Worm (Caenorhabditis elegans) whole organism, L1 larva: ENCODE results near the gene C47A4.1.

Experiments used
- C16A3.4 ChIP-seq: fragments of 150-350 bp; optimal IDR thresholded peaks from 2 replicates; lab custom pipeline; 2014; ENCODE audit warnings: missing biosample characterization, missing genetic modification characterization
- ceh-63 ChIP-seq: fragments of 200-800 bp; sonication (Bioruptor generic); optimal IDR thresholded peaks from 2 replicates; lab custom pipeline; 2018; ENCODE audit warnings: mild to moderate bottlenecking, missing genetic modification characterization, missing compliant biosample characterization
- ceh-90 ChIP-seq: sonication (generic microtip); optimal IDR thresholded peaks from 2 replicates; lab custom pipeline; 2016; ENCODE audit warnings: missing genetic modification characterization, missing compliant biosample characterization
- fkh-10 ChIP-seq: sonication (generic microtip); optimal IDR thresholded peaks from 2 replicates; lab custom pipeline; 2017; ENCODE audit warnings: missing biosample characterization, missing genetic modification reagents, missing genetic modification characterization
- hlh-4 ChIP-seq: sonication (generic microtip); optimal IDR thresholded peaks from 2 replicates; lab custom pipeline; 2016; ENCODE audit warnings: mild to moderate bottlenecking, missing genetic modification characterization, missing compliant biosample characterization
- lsy-2 ChIP-seq, 2 experiments: fragments of 150-350 bp; optimal IDR thresholded peaks; 2 replicates each; lab custom pipeline; 2014; ENCODE audit warnings: missing biosample characterization in 2 of 2, missing genetic modification characterization in 2 of 2
- nhr-11 ChIP-seq: fragments of 150-350 bp; optimal IDR thresholded peaks from 2 replicates; lab custom pipeline; 2014; ENCODE audit warnings: missing biosample characterization, missing genetic modification characterization
- nhr-12 ChIP-seq: sonication (generic microtip); optimal IDR thresholded peaks from 2 replicates; lab custom pipeline; 2017; ENCODE audit warnings: missing biosample characterization, missing genetic modification characterization
- nhr-237 ChIP-seq: fragments of 150-350 bp; optimal IDR thresholded peaks from 2 replicates; lab custom pipeline; 2014; ENCODE audit warnings: missing biosample characterization, missing genetic modification characterization
- nhr-28 ChIP-seq: fragments of 150-350 bp; optimal IDR thresholded peaks from 2 replicates; lab custom pipeline; 2014; ENCODE audit warnings: missing biosample characterization, missing genetic modification characterization
- nhr-47 ChIP-seq: sonication (generic microtip); optimal IDR thresholded peaks from 2 replicates; lab custom pipeline; 2016; ENCODE audit warnings: mild to moderate bottlenecking, missing genetic modification characterization, moderate library complexity, missing compliant biosample characterization
- nhr-76 ChIP-seq: sonication (generic microtip); optimal IDR thresholded peaks from 2 replicates; lab custom pipeline; 2017; ENCODE audit warnings: missing biosample characterization, missing genetic modification characterization
- zip-4 ChIP-seq: fragments of 200-800 bp; sonication (Bioruptor generic); optimal IDR thresholded peaks from 2 replicates; lab custom pipeline; 2018; ENCODE audit warnings: mild to moderate bottlenecking, missing genetic modification characterization, moderate library complexity, missing compliant biosample characterization
- ztf-4 ChIP-seq: fragments of 150-350 bp; optimal IDR thresholded peaks from 2 replicates; lab custom pipeline; 2014; ENCODE audit warnings: missing biosample characterization, missing genetic modification characterization

DNA sequence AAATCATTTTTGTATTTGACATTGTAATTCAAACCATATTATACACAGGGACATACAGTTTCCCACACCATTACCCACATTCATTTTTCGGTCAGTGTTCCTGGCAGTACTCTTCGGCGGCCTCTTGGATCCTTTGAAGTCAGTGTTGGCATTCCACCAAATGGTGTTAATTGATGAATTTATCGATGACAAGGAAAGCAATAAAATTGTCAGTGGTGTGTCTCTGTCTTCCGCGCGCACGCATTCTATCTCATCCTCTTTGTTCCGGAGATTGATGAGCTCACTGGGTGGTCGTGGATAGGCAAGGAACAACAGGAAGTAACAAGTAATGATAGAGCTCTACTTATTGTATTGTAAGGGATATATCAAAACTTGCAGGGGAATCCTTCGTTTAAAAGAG is 5.8 kb downstream of the C47A4.1 start:
- TF ChIP-seq hlh-4 (tag; lab: Kevin White, UChicago) (no peak), nhr-237 (tag; lab: Kevin White, UChicago) (no peak), fkh-10 (no peak), nhr-12 (tag; lab: Kevin White, UChicago) (no peak), ceh-90 (no peak), lsy-2 (tag; optimal IDR thresholded peaks at IDR 0.05; lab: Kevin White, UChicago) (no peak), C16A3.4 (no peak), nhr-47 (no peak), ceh-63 (GFP tag; lab: Kevin White, UChicago) (no peak), nhr-11 (no peak), nhr-28 (tag; lab: Kevin White, UChicago) (no peak), nhr-76 (no peak), zip-4 (GFP tag; lab: Kevin White, UChicago) (no peak), ztf-4 (tag; lab: Kevin White, UChicago) (no peak)
